Fruit fly (Drosophila melanogaster): Measurements from ENCODE around the gene CG16775.
A peak's percentile ranks its signal among the peaks of the same experiment; 100 is the strongest.

The CG16775 gene

dm6 chr3L:17895815-17896275, 9.4 kb upstream of the CG16775 start, which contains the start of gene Tsp74F (continued):
- TF ChIP-seq CG6792 (GFP tag; optimal IDR thresholded peaks at IDR 0.05) (no peak), ss (GFP tag; optimal IDR thresholded peaks at IDR 0.05) (peak in 1 of 2 experiments; percentile 25), CG8119 (GFP tag; IDR thresholded peaks at IDR 0.05) (no peak; the same call in 2 of the 3 replicates), Met (GFP tag; optimal IDR thresholded peaks at IDR 0.05) (no peak), vri (GFP tag; optimal IDR thresholded peaks at IDR 0.05) (no peak), Sox14 (GFP tag; optimal IDR thresholded peaks at IDR 0.05) (no peak), CG32006 (GFP tag; optimal IDR thresholded peaks at IDR 0.05) (no peak), esn (GFP tag; optimal IDR thresholded peaks at IDR 0.05) (no peak), CG15336 (GFP tag; IDR thresholded peaks at IDR 0.05) (peak; percentile 19; the same call in 1 of the 2 replicates), Gug (GFP tag; IDR thresholded peaks at IDR 0.05) (no peak), CG16779 (tag; optimal IDR thresholded peaks at IDR 0.05) (no peak), CG31627 (GFP tag; optimal IDR thresholded peaks at IDR 0.05) (no peak), Hr39 (GFP tag; optimal IDR thresholded peaks at IDR 0.05) (no peak)

- no peak for TF ChIP-seq fd85E (GFP tag; optimal IDR thresholded peaks at IDR 0.05)
- no peak for TF ChIP-seq CG31627 (GFP tag; optimal IDR thresholded peaks at IDR 0.05)
- no peak for TF ChIP-seq topi (GFP tag; optimal IDR thresholded peaks at IDR 0.05)
- TF ChIP-seq fd59A (GFP tag; optimal IDR thresholded peaks at IDR 0.05), result no peak
- TF ChIP-seq vri (GFP tag; optimal IDR thresholded peaks at IDR 0.05), result no peak
- no peak for TF ChIP-seq achi (GFP tag; optimal IDR thresholded peaks at IDR 0.05)
- TF ChIP-seq Met (GFP tag; optimal IDR thresholded peaks at IDR 0.05), result no peak
- no peak for TF ChIP-seq CG4318 (GFP tag; optimal IDR thresholded peaks at IDR 0.05)
- no peak for TF ChIP-seq Smox (GFP tag; optimal IDR thresholded peaks at IDR 0.05)
- TF ChIP-seq fkh (GFP tag; optimal IDR thresholded peaks at IDR 0.05), result no peak
Measured at dm6 chr3L:17893660-17894059, 7.2 kb upstream of the CG16775 start.

- TF ChIP-seq Ets96B (tag; optimal IDR thresholded peaks at IDR 0.05) (no peak), Eip75B (GFP tag; optimal IDR thresholded peaks at IDR 0.05) (no peak), Eip93F (GFP tag; optimal IDR thresholded peaks at IDR 0.05) (no peak), Gug (GFP tag; IDR thresholded peaks at IDR 0.05) (no peak), CG31627 (GFP tag; optimal IDR thresholded peaks at IDR 0.05) (no peak), CG7368 (GFP tag; optimal IDR thresholded peaks at IDR 0.05) (no peak), CG10669 (GFP tag; optimal IDR thresholded peaks at IDR 0.05) (no peak), spab (GFP tag; optimal IDR thresholded peaks at IDR 0.05) (no peak), Smox (GFP tag; optimal IDR thresholded peaks at IDR 0.05) (no peak), achi (GFP tag; optimal IDR thresholded peaks at IDR 0.05) (no peak), eg (GFP tag; IDR thresholded peaks at IDR 0.05) (no peak), fd85E (GFP tag; optimal IDR thresholded peaks at IDR 0.05) (no peak), CG11902 (GFP tag; optimal IDR thresholded peaks at IDR 0.05) (no peak), CG6792 (GFP tag; optimal IDR thresholded peaks at IDR 0.05) (no peak), CG6163 (GFP tag; IDR thresholded peaks at IDR 0.05) (no peak)
Measured at dm6 chr3L:17887393-17887792, 948 bp upstream of the CG16775 start, which contains the start of gene CG7402. TSS of gene CG7402 (plus strand) at chr3L:17887705.

- TF ChIP-seq CG11294 (GFP tag; IDR thresholded peaks at IDR 0.05) (no peak), Ets21C (GFP tag; optimal IDR thresholded peaks at IDR 0.05) (no peak), vri (GFP tag; optimal IDR thresholded peaks at IDR 0.05) (peak; percentile 37), Met (GFP tag; optimal IDR thresholded peaks at IDR 0.05) (no peak), Eip75B (GFP tag; optimal IDR thresholded peaks at IDR 0.05) (no peak)
Measured at dm6 chr3L:17884276-17884675, 2.2 kb downstream of the CG16775 start, which contains the start of gene CG5506. TSS of gene CG5506 (minus strand) at chr3L:17884376.

- TF ChIP-seq dsx (GFP tag; optimal IDR thresholded peaks at IDR 0.05; ENCODE audit: poor library complexity, severe bottlenecking), result peak; percentile 88
- TF ChIP-seq eg (GFP tag; IDR thresholded peaks at IDR 0.05), result no peak
- no peak for TF ChIP-seq CG16779 (tag; optimal IDR thresholded peaks at IDR 0.05)
- peak; percentile 3 for TF ChIP-seq Lpt (GFP tag; optimal IDR thresholded peaks at IDR 0.05)
- peak; percentile 43 for TF ChIP-seq vri (GFP tag; optimal IDR thresholded peaks at IDR 0.05)
- peak; percentile 20 for TF ChIP-seq fkh (GFP tag; optimal IDR thresholded peaks at IDR 0.05)
- no peak for TF ChIP-seq CG8632 (GFP tag; optimal IDR thresholded peaks at IDR 0.05)
- TF ChIP-seq Eip93F (GFP tag; optimal IDR thresholded peaks at IDR 0.05), result peak; percentile 60
- TF ChIP-seq CG8319 (GFP tag; optimal IDR thresholded peaks at IDR 0.05), result no peak
- TF ChIP-seq pdm3 (GFP tag; optimal IDR thresholded peaks at IDR 0.05), result no peak
- TF ChIP-seq Hr39 (GFP tag; optimal IDR thresholded peaks at IDR 0.05), result no peak
- TF ChIP-seq OdsH (GFP tag; optimal IDR thresholded peaks at IDR 0.05), result no peak
- peak; percentile 85 for TF ChIP-seq CG1621 (tag; optimal IDR thresholded peaks at IDR 0.05)
- no peak for TF ChIP-seq Sox15 (GFP tag; optimal IDR thresholded peaks at IDR 0.05)
Measured at dm6 chr3L:17878781-17879360, 7.6 kb downstream of the CG16775 start, which contains the start of gene CG7408. TSS of gene CG7408 (plus strand) at chr3L:17879096.

All from whole organism, prepupa.